Fruit fly (Drosophila melanogaster) whole organism, embryonic: Measurements from ENCODE around the gene mrva.

Experiments
- CG6683 ChIP-seq: fragments of 200-800 bp; sonication (Bioruptor generic); optimal IDR thresholded peaks from 2 replicates; lab custom pipeline; 2017; ENCODE audit warnings: missing biosample characterization, mild to moderate bottlenecking, missing genetic modification characterization, missing genetic modification reagents
- CG8765 ChIP-seq: fragments of 200-800 bp; sonication (Bioruptor generic); IDR thresholded peaks from 2 replicates; pipeline ENCODE4 v1.3.6; 2022; ENCODE audit warnings: missing biosample characterization, missing genetic modification characterization
- Gug ChIP-seq: fragments of 200-800 bp; sonication (Bioruptor generic); IDR thresholded peaks from 4 replicates; pipeline ENCODE4 v1.3.6; 2022; ENCODE audit warnings: missing biosample characterization, missing genetic modification characterization
- Hr39 ChIP-seq: fragments of >200 bp; optimal IDR thresholded peaks from 2 replicates; lab custom pipeline; 2017
- ato ChIP-seq: fragments of 200-800 bp; sonication (Bioruptor generic); IDR thresholded peaks from 2 replicates; pipeline ENCODE4 v1.3.6; 2022; ENCODE audit warnings: missing biosample characterization, missing genetic modification characterization; ENCODE audit not compliant: partially characterized antibody
- cas ChIP-seq: fragments of 200-800 bp; sonication (Bioruptor generic); IDR thresholded peaks from 2 replicates; pipeline ENCODE4 v1.3.6; 2022; ENCODE audit warnings: missing biosample characterization, missing genetic modification characterization
- chm ChIP-seq: fragments of 200-800 bp; sonication (Bioruptor generic); IDR thresholded peaks from 2 replicates; pipeline ENCODE4 v1.3.6; 2022; ENCODE audit warnings: missing biosample characterization, missing genetic modification characterization
- sob ChIP-seq: fragments of 200-800 bp; sonication (Bioruptor generic); IDR thresholded peaks from 2 replicates; pipeline ENCODE4 v1.3.6; 2022; ENCODE audit warnings: missing biosample characterization, missing genetic modification characterization
- stwl ChIP-seq: fragments of 200-800 bp; sonication (Bioruptor generic); optimal IDR thresholded peaks from 3 replicates; lab custom pipeline; 2018; ENCODE audit warnings: missing biosample characterization, mild to moderate bottlenecking, missing genetic modification characterization, moderate library complexity

dm6 chr3L:7334990-7335389 is 6.3 kb upstream of the mrva start, which contains the start of the genes wrm1 and wrm2:
- TF ChIP-seq cas (GFP tag; lab: Robert Waterston, UW): no peak
- TF ChIP-seq chm (GFP tag; lab: Robert Waterston, UW): no peak
- TF ChIP-seq stwl (tag; lab: Kevin White, UChicago): peak; percentile 76
- no peak for TF ChIP-seq Gug (GFP tag; lab: Robert Waterston, UW)
- no peak for TF ChIP-seq Hr39 (lab: Kevin White, UChicago)
- TF ChIP-seq sob (GFP tag; lab: Robert Waterston, UW): no peak
- no peak for TF ChIP-seq CG6683 (GFP tag; lab: Kevin White, UChicago)
- TF ChIP-seq ato: no peak
- TF ChIP-seq CG8765 (GFP tag; lab: Robert Waterston, UW): no peak
